Fruit fly (Drosophila melanogaster) whole organism, embryonic: ENCODE results near the gene CG14740.
A peak's percentile ranks its signal among the peaks of the same experiment; 100 is the strongest.

Experiments
- CG10147 ChIP-seq: fragments of 200-800 bp; sonication (Bioruptor generic); optimal IDR thresholded peaks from 2 replicates; lab custom pipeline; 2019; ENCODE audit warnings: missing biosample characterization, mild to moderate bottlenecking, missing genetic modification characterization, moderate library complexity
- CG10209 ChIP-seq: fragments of 200-800 bp; sonication (Bioruptor generic); optimal IDR thresholded peaks from 3 replicates; lab custom pipeline; 2017; ENCODE audit warnings: missing biosample characterization, mild to moderate bottlenecking, missing genetic modification characterization, missing genetic modification reagents
- CG11695 ChIP-seq: fragments of 200-800 bp; sonication (Bioruptor generic); IDR thresholded peaks from 3 replicates; pipeline ENCODE4 v1.3.6; 2022; ENCODE audit warnings: missing biosample characterization, missing genetic modification characterization
- CG12071 ChIP-seq: fragments of 200-800 bp; sonication (Bioruptor generic); optimal IDR thresholded peaks from 3 replicates; lab custom pipeline; 2018; ENCODE audit warnings: missing biosample characterization, mild to moderate bottlenecking, missing genetic modification characterization
- CG12104 ChIP-seq: fragments of 200-800 bp; sonication (Bioruptor generic); optimal IDR thresholded peaks from 3 replicates; lab custom pipeline; 2016; ENCODE audit warnings: missing biosample characterization, missing genetic modification characterization
- CG12391 ChIP-seq: fragments of 200-800 bp; sonication (Bioruptor generic); optimal IDR thresholded peaks from 3 replicates; lab custom pipeline; 2018; ENCODE audit warnings: missing biosample characterization, mild to moderate bottlenecking, missing genetic modification characterization, moderate library complexity
- CG13123 ChIP-seq: fragments of 200-800 bp; sonication (Bioruptor generic); optimal IDR thresholded peaks from 2 replicates; lab custom pipeline; 2016; ENCODE audit warnings: missing biosample characterization, missing genetic modification characterization
- CG15073 ChIP-seq: fragments of 200-800 bp; sonication (Bioruptor generic); optimal IDR thresholded peaks from 2 replicates; lab custom pipeline; 2016; ENCODE audit warnings: missing biosample characterization, missing genetic modification characterization
- CG15601 ChIP-seq: fragments of 200-800 bp; sonication (Bioruptor generic); optimal IDR thresholded peaks from 3 replicates; lab custom pipeline; 2019; ENCODE audit warnings: missing biosample characterization, mild to moderate bottlenecking, missing genetic modification characterization, moderate library complexity
- CG16813 ChIP-seq: fragments of 200-800 bp; sonication (Bioruptor generic); IDR thresholded peaks from 3 replicates; pipeline ENCODE4 v1.3.6; 2022; ENCODE audit warnings: missing biosample characterization, missing genetic modification characterization; ENCODE audit not compliant: partially characterized antibody
- CG18262 ChIP-seq: fragments of 200-800 bp; optimal IDR thresholded peaks from 3 replicates; lab custom pipeline; 2019; ENCODE audit warnings: missing biosample characterization, mild to moderate bottlenecking, missing genetic modification characterization, moderate library complexity
- CG2116 ChIP-seq: fragments of 200-800 bp; sonication (Bioruptor generic); optimal IDR thresholded peaks from 3 replicates; lab custom pipeline; 2018; ENCODE audit warnings: missing biosample characterization, mild to moderate bottlenecking, missing genetic modification characterization
- CG2889 ChIP-seq: fragments of 200-800 bp; sonication (Bioruptor generic); IDR thresholded peaks from 3 replicates; pipeline ENCODE4 v1.3.6; 2022; ENCODE audit warnings: missing biosample characterization, missing genetic modification characterization
- CG31224 ChIP-seq: fragments of 200-800 bp; sonication (Bioruptor generic); IDR thresholded peaks from 2 replicates; pipeline ENCODE4 v1.3.6; 2022; ENCODE audit warnings: missing biosample characterization, missing genetic modification characterization
- CG33213 ChIP-seq: fragments of 200-800 bp; sonication (Bioruptor generic); optimal IDR thresholded peaks from 3 replicates; lab custom pipeline; 2016; ENCODE audit warnings: missing biosample characterization, missing genetic modification characterization
- CG4328 ChIP-seq: fragments of 200-800 bp; sonication (Bioruptor generic); optimal IDR thresholded peaks from 3 replicates; lab custom pipeline; 2017; ENCODE audit warnings: missing biosample characterization, missing genetic modification reagents, missing genetic modification characterization
- CG4617 ChIP-seq: fragments of 200-800 bp; sonication (Bioruptor generic); optimal IDR thresholded peaks from 3 replicates; lab custom pipeline; 2016; ENCODE audit warnings: missing biosample characterization, missing genetic modification characterization, borderline replicate concordance
- CG9609 ChIP-seq: fragments of 200-800 bp; sonication (Bioruptor generic); optimal IDR thresholded peaks from 3 replicates; lab custom pipeline; 2016; ENCODE audit warnings: missing biosample characterization, missing genetic modification characterization
- D19A ChIP-seq: fragments of 200-800 bp; optimal IDR thresholded peaks from 3 replicates; lab custom pipeline; 2019; ENCODE audit warnings: missing biosample characterization, mild to moderate bottlenecking, missing genetic modification characterization, moderate library complexity
- Elba2 ChIP-seq: fragments of 200-800 bp; sonication (Bioruptor generic); optimal IDR thresholded peaks from 3 replicates; lab custom pipeline; 2016; ENCODE audit warnings: missing biosample characterization, missing genetic modification characterization
- Ets65A ChIP-seq: fragments of 200-800 bp; sonication (Bioruptor generic); peaks from one replicate; lab custom pipeline; 2016; ENCODE audit warnings: missing biosample characterization, missing genetic modification characterization
- Hmr ChIP-seq: fragments of 200-800 bp; sonication (Bioruptor generic); optimal IDR thresholded peaks from 3 replicates; lab custom pipeline; 2017; ENCODE audit warnings: mild to moderate bottlenecking, missing biosample characterization, missing genetic modification reagents, missing genetic modification characterization
- Lim3 ChIP-seq: fragments of 200-800 bp; sonication (Bioruptor generic); IDR thresholded peaks from 2 replicates; pipeline ENCODE4 v1.3.6; 2022; ENCODE audit warnings: missing biosample characterization, missing genetic modification characterization
- Nf-YC ChIP-seq: fragments of 200-800 bp; optimal IDR thresholded peaks from 3 replicates; lab custom pipeline; 2019; ENCODE audit warnings: missing biosample characterization, mild to moderate bottlenecking, missing genetic modification characterization, moderate library complexity
- NfI ChIP-seq: fragments of 200-800 bp; sonication (Bioruptor generic); optimal IDR thresholded peaks from 3 replicates; lab custom pipeline; 2018; ENCODE audit warnings: missing biosample characterization, mild to moderate bottlenecking, missing genetic modification characterization, moderate library complexity
- Oaz ChIP-seq: fragments of 200-800 bp; sonication (Bioruptor generic); IDR thresholded peaks from 2 replicates; pipeline ENCODE4 v1.3.6; 2022; ENCODE audit warnings: missing biosample characterization, missing genetic modification characterization
- Stat92E ChIP-seq, 3 experiments: fragments of >200 bp in 2 of 3; fragments of 200-800 bp in 1 of 3; sonication (Bioruptor generic) in 1 of 3; optimal IDR thresholded peaks; 2 replicates each; lab custom pipeline; 2017 to 2019; ENCODE audit warnings: missing biosample characterization in 3 of 3, missing genetic modification characterization in 3 of 3, mild to moderate bottlenecking in 1 of 3, moderate library complexity in 1 of 3
- ab ChIP-seq: fragments of 200-800 bp; sonication (Bioruptor generic); optimal IDR thresholded peaks from 2 replicates; lab custom pipeline; 2016; ENCODE audit warnings: missing biosample characterization, missing genetic modification characterization
- caup ChIP-seq: fragments of 200-800 bp; sonication (Bioruptor generic); optimal IDR thresholded peaks from 3 replicates; lab custom pipeline; 2017; ENCODE audit warnings: missing biosample characterization, mild to moderate bottlenecking, missing genetic modification characterization, moderate library complexity; ENCODE audit not compliant: severe bottlenecking
- chif ChIP-seq, 2 experiments: fragments of 200-800 bp; sonication (Bioruptor generic); optimal IDR thresholded peaks; 3 replicates each; lab custom pipeline; 2016; ENCODE audit warnings: missing biosample characterization in 2 of 2, missing genetic modification characterization in 2 of 2
- crol ChIP-seq: fragments of 200-800 bp; sonication (Bioruptor generic); IDR thresholded peaks from 2 replicates; pipeline ENCODE4 v1.3.6; 2022; ENCODE audit warnings: missing biosample characterization, missing genetic modification characterization
- dati ChIP-seq: fragments of 200-800 bp; sonication (Bioruptor generic); IDR thresholded peaks from 2 replicates; pipeline ENCODE4 v1.3.6; 2022; ENCODE audit warnings: missing biosample characterization, missing genetic modification characterization
- dmrt11E ChIP-seq: fragments of 200-800 bp; sonication (Bioruptor generic); optimal IDR thresholded peaks from 3 replicates; lab custom pipeline; 2018; ENCODE audit warnings: missing biosample characterization, mild to moderate bottlenecking, missing genetic modification characterization, moderate library complexity
- fd102C ChIP-seq: fragments of 200-800 bp; sonication (Bioruptor generic); optimal IDR thresholded peaks from 2 replicates; lab custom pipeline; 2018; ENCODE audit warnings: missing biosample characterization, mild to moderate bottlenecking, missing genetic modification characterization, moderate library complexity
- hbn ChIP-seq: fragments of 200-800 bp; sonication (Bioruptor generic); IDR thresholded peaks from 2 replicates; pipeline ENCODE4 v1.3.6; 2022; ENCODE audit warnings: missing biosample characterization, missing genetic modification characterization; ENCODE audit not compliant: partially characterized antibody
- kay ChIP-seq: fragments of 200-800 bp; sonication (Bioruptor generic); optimal IDR thresholded peaks from 2 replicates; lab custom pipeline; 2016; ENCODE audit warnings: missing biosample characterization, missing genetic modification characterization
- lola ChIP-seq, 3 experiments: fragments of >200 bp in 2 of 3; fragments of 200-800 bp in 1 of 3; sonication (Bioruptor generic) in 1 of 3; optimal IDR thresholded peaks; 2 replicates each; lab custom pipeline; 2017 to 2019; ENCODE audit warnings: missing biosample characterization in 3 of 3, missing genetic modification characterization in 3 of 3, mild to moderate bottlenecking in 1 of 3, moderate library complexity in 1 of 3
- maf-S ChIP-seq: fragments of 200-800 bp; sonication (Bioruptor generic); optimal IDR thresholded peaks from 2 replicates; lab custom pipeline; 2016; ENCODE audit warnings: missing biosample characterization, missing genetic modification characterization
- mam ChIP-seq: fragments of 200-800 bp; sonication (Bioruptor generic); optimal IDR thresholded peaks from 3 replicates; lab custom pipeline; 2016; ENCODE audit warnings: missing biosample characterization, missing genetic modification characterization
- mld ChIP-seq: fragments of 200-800 bp; sonication (Bioruptor generic); IDR thresholded peaks from 3 replicates; pipeline ENCODE4 v1.3.6; 2022; ENCODE audit warnings: missing biosample characterization, missing genetic modification characterization; ENCODE audit not compliant: partially characterized antibody
- nerfin-1 ChIP-seq: fragments of 200-800 bp; sonication (Bioruptor generic); optimal IDR thresholded peaks from 3 replicates; lab custom pipeline; 2019; ENCODE audit warnings: missing biosample characterization, mild to moderate bottlenecking, missing genetic modification characterization, moderate library complexity
- nmo ChIP-seq: fragments of 200-800 bp; sonication (Bioruptor generic); optimal IDR thresholded peaks from 2 replicates; lab custom pipeline; 2018; ENCODE audit warnings: missing biosample characterization, mild to moderate bottlenecking, missing genetic modification characterization, moderate library complexity
- pita ChIP-seq: fragments of 200-800 bp; sonication (Bioruptor generic); optimal IDR thresholded peaks from 2 replicates; lab custom pipeline; 2017; ENCODE audit warnings: missing biosample characterization, mild to moderate bottlenecking, missing genetic modification characterization
- pnt ChIP-seq: fragments of 200-800 bp; sonication (Bioruptor generic); optimal IDR thresholded peaks from 3 replicates; lab custom pipeline; 2016; ENCODE audit warnings: missing biosample characterization, missing genetic modification characterization
- psq ChIP-seq: fragments of 200-800 bp; sonication (Bioruptor generic); optimal IDR thresholded peaks from 2 replicates; lab custom pipeline; 2017; ENCODE audit warnings: missing biosample characterization, missing genetic modification characterization
- ro ChIP-seq: fragments of 200-800 bp; sonication (Bioruptor generic); IDR thresholded peaks from 2 replicates; pipeline ENCODE4 v1.3.6; 2022; ENCODE audit warnings: missing biosample characterization, missing genetic modification characterization
- sisA ChIP-seq: fragments of 200-800 bp; sonication (Bioruptor generic); IDR thresholded peaks from 2 replicates; pipeline ENCODE4 v1.3.6; 2022; ENCODE audit warnings: missing biosample characterization, missing genetic modification characterization
- tx ChIP-seq: fragments of 200-800 bp; sonication (Bioruptor generic); optimal IDR thresholded peaks from 2 replicates; lab custom pipeline; 2016; ENCODE audit warnings: missing biosample characterization, missing genetic modification characterization
- zen ChIP-seq: fragments of 200-800 bp; sonication (Bioruptor generic); optimal IDR thresholded peaks from 3 replicates; lab custom pipeline; 2018; ENCODE audit warnings: missing biosample characterization, mild to moderate bottlenecking, missing genetic modification characterization, moderate library complexity
- zen2 ChIP-seq: fragments of 200-800 bp; sonication (Bioruptor generic); IDR thresholded peaks from 3 replicates; pipeline ENCODE4 v1.3.6; 2022; ENCODE audit warnings: missing biosample characterization, missing genetic modification characterization; ENCODE audit not compliant: partially characterized antibody

The CG14740 gene

DNA sequence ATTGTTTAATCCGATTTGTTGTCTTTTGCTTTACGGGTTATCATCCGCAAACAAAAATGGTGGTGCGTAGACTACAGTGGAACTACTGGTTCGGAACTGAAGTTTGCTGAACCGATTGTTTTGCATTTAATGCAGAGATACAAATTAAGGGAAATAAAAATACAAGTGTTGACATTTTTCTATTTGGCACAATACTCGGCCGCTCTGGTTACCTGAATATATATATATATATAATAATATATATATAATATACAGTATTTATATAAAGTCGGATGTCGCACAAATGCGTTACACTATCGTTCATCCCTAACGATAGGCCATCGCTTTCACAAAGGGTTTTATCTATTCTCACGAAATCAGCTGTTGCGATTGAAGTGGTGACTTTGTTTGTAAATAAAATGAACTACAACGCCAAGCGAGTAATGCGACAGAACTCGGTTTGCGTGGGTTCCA lies 45.9 kb downstream of the CG14740 start, which contains the start of the genes DCAF12 and Spt3 (continued):
- TF ChIP-seq ab (GFP tag; lab: Kevin White, UChicago) (no peak), CG10209 (GFP tag; lab: Kevin White, UChicago) (no peak), zen (tag; lab: Kevin White, UChicago) (peak; percentile 63), CG2889 (no peak), tx (GFP tag; lab: Kevin White, UChicago) (no peak), CG13123 (GFP tag; lab: Kevin White, UChicago) (no peak), Nf-YC (no peak), dmrt11E (tag; lab: Kevin White, UChicago) (peak; percentile 67), caup (GFP tag; lab: Kevin White, UChicago) (peak; percentile 61), sisA (GFP tag; lab: Robert Waterston, UW) (peak; percentile 58), nerfin-1 (tag; lab: Kevin White, UChicago) (peak; percentile 54), CG33213 (no peak), zen2 (GFP tag; lab: Robert Waterston, UW) (peak; percentile 77; the same call in 2 of the 3 replicates), D19A (tag; lab: Kevin White, UChicago) (peak; percentile 55), CG10147 (GFP tag; lab: Kevin White, UChicago) (peak; percentile 64), Oaz (GFP tag; lab: Robert Waterston, UW) (no peak), CG16813 (GFP tag; lab: Robert Waterston, UW) (peak; percentile 96), mld (peak; percentile 72; the same call in 1 of the 3 replicates), chif (GFP tag; optimal IDR thresholded peaks at IDR 0.05; lab: Kevin White, UChicago) (no peak), CG15601 (tag; lab: Kevin White, UChicago) (peak; percentile 64), CG12391 (tag; lab: Kevin White, UChicago) (peak; percentile 76), nmo (GFP tag; lab: Kevin White, UChicago) (peak; percentile 81), mam (GFP tag; lab: Kevin White, UChicago) (no peak), CG2116 (GFP tag; lab: Kevin White, UChicago) (peak; percentile 35), NfI (GFP tag; lab: Kevin White, UChicago) (peak; percentile 63), ro (GFP tag; lab: Robert Waterston, UW) (no peak), CG4328 (no peak), hbn (GFP tag; lab: Robert Waterston, UW) (peak; percentile 76), kay (GFP tag; lab: Kevin White, UChicago) (peak; percentile 58), maf-S (no peak), Hmr (GFP tag; lab: Kevin White, UChicago) (no peak), CG31224 (GFP tag; lab: Robert Waterston, UW) (0 out of 2 replicates have a peak, but pooled peaks have one; percentile 35), CG12071 (GFP tag; lab: Kevin White, UChicago) (no peak), fd102C (no peak), crol (GFP tag; lab: Robert Waterston, UW) (no peak), lola (GFP tag; optimal IDR thresholded peaks at IDR 0.05; lab: Kevin White, UChicago) (peak in 1 of 3 experiments; percentile 63), CG11695 (GFP tag; lab: Robert Waterston, UW) (no peak), CG18262 (tag; lab: Kevin White, UChicago) (no peak), pnt (GFP tag; lab: Kevin White, UChicago) (no peak), CG15073 (GFP tag; lab: Kevin White, UChicago) (no peak), CG12104 (GFP tag; lab: Kevin White, UChicago) (no peak), Stat92E (GFP tag; optimal IDR thresholded peaks at IDR 0.05; lab: Kevin White, UChicago) (peak in 1 of 3 experiments; percentile 3), CG9609 (GFP tag; lab: Kevin White, UChicago) (no peak), pita (no peak), Ets65A (no peak), CG4617 (GFP tag; lab: Kevin White, UChicago) (peak; percentile 44), Elba2 (no peak), Lim3 (GFP tag; lab: Robert Waterston, UW) (no peak), dati (GFP tag; lab: Robert Waterston, UW) (no peak), psq (peak; percentile 1)
